Fruit fly (Drosophila melanogaster) ovary, adult (tissue): ENCODE data around the gene Art2.

Source experiments
- CG17801 ChIP-seq: fragments of 200-800 bp; optimal IDR thresholded peaks from 2 replicates; lab custom pipeline; 2019; ENCODE audit warnings: missing biosample characterization, mild to moderate bottlenecking, missing genetic modification characterization, moderate library complexity; ENCODE audit not compliant: partially characterized antibody

Gene Art2

DNA sequence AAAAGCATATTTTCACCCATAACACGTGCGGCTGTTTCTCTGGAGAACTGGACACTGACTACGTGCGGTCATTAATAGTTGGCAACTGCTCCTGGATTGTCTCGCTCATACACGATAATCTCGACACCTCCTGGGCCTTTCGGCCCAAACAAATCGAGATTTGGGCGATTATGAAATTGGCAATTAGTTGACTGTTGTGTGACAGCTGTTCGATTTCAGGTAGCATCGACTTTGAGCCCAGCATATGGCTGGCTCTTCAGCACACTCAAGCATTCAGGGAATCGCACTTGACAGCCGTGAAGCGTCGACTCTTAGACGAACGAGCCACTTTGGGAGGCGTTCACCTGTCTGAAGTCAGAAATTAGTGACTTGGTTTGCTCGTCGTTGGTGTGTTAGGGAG lies at the start of gene Art2:
Art2 (minus strand) TSS at position 101 of the 400 bp plus-strand sequence.
- TF ChIP-seq CG17801 (GFP tag; lab: Kevin White, UChicago) = no peak

DNA sequence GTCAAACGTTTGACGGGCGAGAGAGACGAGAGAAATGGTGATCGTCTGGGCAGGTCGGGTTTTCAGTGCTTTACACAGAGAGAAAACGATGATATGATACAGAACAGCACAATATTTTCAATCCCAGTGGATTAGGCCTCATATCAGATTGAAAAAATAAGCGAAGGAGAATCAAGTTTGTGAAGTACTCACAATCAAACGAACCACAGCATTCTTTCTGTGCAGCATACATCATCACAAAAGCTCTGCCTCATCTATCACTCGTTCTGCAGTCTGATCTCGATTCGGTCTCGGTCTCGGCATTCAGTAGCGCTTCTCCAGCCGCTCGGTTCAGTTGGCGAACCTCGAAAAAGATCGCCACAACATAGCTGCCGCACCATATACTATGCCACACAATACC lies 43.1 kb upstream of the Art2 start, which contains the start of gene bdl:
bdl (plus strand) TSS at position 301 of the 400 bp plus-strand sequence.
- no peak for TF ChIP-seq CG17801 (GFP tag; lab: Kevin White, UChicago)

DNA sequence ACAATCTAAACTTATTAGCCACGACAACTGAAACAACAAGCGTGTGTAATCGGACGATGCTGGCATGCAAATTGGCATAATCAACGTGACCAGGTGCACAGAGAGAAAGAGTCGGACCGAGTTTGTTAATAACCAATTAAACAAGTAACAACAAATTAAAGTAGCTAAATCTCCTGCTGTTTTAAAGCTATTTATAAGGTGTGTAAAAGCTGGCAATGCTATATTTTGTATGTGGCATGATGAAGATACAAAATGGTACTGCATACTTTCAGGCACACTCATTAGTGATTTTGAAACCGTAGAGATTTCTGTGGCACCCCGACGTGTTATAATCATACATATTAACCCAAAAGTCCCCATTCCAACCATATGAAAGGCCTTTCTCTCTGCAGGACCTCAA lies 36.8 kb upstream of the Art2 start:
- TF ChIP-seq CG17801 (GFP tag; lab: Kevin White, UChicago) = no peak

DNA sequence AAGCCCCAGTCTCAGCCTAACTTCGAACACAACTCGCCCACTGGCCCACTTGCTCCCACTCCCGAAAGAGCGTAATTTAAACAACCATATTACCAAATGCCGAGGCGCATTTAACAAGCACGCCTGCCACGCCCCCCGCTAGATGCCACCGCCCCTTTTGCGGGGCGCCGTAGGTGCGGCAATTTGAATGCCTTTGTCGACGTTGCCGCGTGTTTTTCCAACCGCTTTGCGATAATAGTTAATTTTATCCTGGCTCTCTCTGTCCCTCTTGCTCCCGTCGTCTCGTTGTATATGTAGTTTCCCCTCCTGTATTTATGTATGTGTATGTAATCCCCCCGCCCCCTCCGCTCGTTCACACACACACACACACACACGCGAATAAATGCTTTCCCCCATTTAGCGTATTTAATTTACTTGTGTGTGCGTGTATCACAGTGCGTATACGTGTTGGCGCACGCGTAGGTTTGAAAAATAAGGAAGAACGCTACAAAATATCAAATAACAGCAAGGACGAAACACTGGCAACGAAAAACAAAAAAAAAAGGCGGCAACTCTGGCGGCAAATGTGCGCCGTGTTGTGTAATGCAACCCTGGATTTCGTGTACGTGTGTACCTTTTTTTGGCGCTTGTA lies 29.0 kb upstream of the Art2 start:
- no peak for TF ChIP-seq CG17801 (GFP tag; lab: Kevin White, UChicago)

DNA sequence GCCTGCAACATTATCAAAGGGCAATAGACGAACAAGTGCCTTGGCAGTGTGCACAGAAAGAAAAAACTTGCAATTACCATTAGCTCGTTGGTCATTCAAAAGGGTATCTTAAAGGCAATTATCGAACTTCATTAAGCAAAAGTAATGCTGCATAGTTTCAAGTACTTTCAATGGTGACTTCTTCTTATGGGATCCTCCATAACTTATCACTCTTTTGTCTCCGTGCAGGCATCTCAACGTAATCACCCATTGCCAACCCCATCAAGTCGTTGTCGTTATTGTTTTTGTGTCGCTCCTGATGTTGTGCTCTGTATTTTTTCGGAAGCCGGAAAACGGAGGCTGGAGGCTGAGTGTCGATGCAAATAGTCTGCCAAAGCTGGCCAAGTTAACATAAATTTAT lies 15.8 kb upstream of the Art2 start:
- no peak for TF ChIP-seq CG17801 (GFP tag; lab: Kevin White, UChicago)

DNA sequence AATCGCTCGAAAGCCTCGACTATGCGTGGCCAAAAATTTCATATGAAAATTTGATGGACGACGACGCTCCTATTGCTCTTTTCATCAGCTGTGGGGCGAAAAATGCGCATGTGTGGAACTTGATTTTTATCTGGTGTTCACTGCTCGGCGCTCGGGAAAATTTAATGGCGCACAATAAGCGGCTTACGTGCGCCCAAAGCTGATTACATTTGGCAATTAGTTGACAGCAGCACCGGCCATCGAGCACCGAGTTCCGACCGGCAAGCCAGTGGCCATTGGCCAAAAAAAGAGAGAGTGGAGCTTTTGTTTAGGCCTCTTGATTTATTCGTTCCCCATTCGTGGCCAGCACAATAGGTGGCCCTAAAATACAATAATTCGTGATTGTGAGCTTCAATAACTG lies 14.5 kb upstream of the Art2 start:
- no peak for TF ChIP-seq CG17801 (GFP tag; lab: Kevin White, UChicago)

DNA sequence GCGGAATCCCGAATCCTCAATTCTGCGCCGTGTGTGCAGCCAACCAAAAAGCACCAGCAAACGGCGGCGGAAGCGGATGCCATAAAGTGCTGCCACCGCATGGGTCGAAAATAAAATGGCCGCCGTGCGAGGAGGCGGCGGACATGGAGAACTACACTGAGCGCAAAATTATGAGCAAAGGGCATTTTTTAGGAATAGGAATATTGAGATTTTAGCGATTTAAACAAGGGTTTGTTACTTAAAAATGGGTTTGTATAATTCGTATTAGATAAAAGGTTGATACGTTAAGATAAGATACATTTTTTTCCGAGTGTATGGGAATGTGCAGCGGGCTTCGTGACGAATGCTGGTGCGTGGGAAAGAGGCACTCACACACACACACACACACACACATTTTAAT lies 11.4 kb upstream of the Art2 start:
- TF ChIP-seq CG17801 (GFP tag; lab: Kevin White, UChicago) = no peak

DNA sequence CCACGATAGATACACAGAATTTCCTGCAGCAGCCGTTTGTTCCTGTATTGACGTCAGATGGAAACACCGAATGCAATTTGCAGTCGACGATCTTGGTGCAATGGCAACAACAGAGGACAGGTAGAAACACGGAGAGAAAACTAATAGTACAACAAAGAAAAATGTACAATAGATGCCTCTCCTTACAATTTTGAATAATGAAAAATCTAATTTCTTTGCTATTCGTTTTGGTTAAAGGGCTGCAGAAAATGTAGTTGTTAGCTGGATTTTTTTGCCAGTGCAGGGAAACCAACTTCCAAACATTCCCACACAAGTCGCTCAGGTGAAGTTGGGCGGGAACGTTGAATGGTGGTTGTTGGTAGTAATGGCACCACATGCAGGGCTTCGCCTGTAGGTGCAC lies 6.0 kb upstream of the Art2 start:
- no peak for TF ChIP-seq CG17801 (GFP tag; lab: Kevin White, UChicago)

DNA sequence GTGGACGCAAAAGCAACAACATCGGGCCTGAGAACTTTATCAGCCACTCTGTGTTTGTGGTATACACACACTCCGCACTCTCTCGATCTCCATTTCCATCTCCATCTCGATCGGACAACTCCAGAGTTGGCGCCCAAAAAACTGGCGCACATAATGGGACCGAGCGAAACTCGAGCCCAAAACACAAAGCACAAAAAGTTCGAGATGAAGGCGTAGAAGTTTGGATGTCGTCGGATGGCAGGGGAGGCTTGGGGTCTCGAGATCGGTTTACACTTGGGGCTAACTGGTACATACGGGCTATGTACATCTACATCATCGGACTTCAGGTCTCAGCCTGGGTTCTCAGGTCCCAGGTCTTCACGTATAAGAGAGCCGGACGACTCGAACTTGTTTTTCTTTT lies 5.6 kb upstream of the Art2 start:
- TF ChIP-seq CG17801 (GFP tag; lab: Kevin White, UChicago) = no peak

DNA sequence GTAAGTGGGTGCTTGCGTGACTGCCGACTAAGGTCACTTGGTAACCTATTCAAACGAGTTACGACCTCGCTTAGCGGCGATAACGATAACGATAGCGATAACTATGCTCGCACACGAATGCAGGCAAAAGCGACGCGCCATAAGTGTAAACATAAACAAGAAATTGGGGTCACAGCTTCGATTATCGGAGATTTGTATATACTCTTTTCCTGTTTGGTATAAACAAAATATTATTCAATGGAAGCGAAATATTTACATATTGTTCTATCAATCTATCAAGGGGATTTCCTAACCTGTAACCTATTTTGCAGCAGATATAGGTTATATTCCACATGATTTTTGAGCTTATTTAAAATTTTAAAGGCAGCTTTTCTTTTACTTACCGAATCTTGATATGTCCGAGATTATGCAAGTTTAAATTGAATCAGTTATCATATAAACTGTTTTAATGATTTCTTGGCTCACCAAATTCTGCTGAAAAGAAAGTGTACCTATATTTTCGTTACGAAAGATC lies 4.9 kb upstream of the Art2 start:
- TF ChIP-seq CG17801 (GFP tag; lab: Kevin White, UChicago) = no peak

DNA sequence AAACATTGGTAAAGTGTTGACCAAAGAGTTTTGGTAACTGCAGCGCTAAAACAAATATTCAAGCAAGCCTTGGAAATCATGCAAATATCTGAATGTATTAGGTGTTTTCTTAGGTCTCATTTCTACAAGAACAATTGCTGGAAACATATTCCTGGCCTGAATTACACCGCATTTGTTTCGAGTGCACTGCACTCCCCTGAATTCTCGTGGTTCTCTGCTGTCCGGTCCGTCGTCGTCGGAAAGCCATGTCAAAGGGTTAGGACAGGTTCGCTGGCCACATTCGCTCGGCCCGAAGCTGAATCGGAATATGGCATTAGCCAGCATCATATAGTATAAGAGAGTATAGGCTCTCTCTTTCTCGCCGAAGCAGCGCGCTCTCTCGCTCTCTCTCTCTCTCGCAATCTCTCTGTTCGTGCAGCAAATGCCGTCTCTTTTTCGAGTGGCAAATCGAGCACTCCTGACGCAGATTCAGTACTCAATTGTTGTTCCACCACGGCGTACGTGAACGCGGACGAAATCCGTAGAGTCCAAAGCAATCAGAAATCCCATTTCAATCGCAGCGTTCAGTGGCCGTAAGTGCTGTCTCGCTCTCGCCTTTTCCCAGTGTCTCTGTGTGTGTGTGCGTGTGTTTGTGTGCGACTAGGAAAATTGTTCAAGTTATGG lies 1.7 kb upstream of the Art2 start, which contains the start of gene tutl:
tutl (plus strand) TSS at position 468 of the 663 bp plus-strand sequence.
- TF ChIP-seq CG17801 (GFP tag; lab: Kevin White, UChicago) = no peak

DNA sequence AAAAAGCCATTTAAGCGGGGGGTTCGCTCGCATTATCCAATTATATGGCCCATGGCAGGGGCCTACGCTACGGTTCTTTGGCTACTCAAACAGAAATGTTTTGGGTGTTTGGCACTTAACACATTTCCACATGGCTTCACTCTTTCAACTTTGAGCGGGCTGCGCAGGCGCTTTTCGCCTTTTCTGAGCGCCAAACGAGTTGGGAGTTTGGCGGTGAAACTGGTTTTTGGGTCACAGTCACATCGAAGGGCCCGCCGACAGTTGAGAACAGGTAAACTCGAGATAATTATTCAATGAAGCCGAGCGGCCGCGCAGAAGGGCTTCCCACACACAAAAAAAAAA lies 1.2 kb upstream of the Art2 start:
- TF ChIP-seq CG17801 (GFP tag; lab: Kevin White, UChicago) = no peak

DNA sequence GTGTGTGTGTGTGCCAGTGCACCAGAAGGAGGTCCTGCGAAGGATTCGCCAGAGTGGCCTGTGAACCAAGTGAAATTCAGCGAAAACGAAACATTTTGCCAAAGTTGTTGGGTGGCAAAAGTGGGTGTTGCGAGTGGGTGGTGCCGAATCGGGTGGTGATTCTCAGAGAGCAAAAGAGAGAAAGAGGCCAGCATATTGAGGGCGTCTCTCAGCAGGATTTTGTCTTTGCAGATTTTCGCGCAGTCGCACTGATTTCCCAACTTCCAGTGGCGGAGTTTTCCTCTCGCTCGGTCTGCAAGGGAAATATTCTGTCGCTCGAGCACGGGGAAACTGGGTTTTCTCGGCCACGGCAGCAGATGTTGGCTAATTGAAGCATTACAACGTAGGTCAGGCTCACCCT lies 686 bp upstream of the Art2 start:
- no peak for TF ChIP-seq CG17801 (GFP tag; lab: Kevin White, UChicago)

DNA sequence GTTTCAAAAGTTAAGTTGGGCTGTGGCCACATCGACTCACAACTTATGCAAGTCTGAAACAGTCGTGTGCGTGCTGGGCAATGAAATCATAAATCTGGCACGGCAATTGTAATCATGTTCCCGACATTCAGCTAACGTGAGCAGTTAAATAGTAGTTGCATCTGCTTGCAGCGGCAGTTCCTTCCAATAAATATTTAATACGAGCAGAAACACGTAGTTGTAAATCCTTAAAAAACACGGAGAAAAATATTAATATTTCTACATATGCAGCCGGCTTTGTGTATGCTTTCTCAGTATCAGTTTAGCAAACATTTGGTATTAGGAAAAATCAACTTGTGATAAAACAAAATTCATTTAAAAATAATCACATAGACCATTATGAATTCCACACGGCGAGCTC lies 23.9 kb downstream of the Art2 start, which contains the start of gene CG15425:
CG15425 (plus strand) TSS at position 301 of the 400 bp plus-strand sequence.
- TF ChIP-seq CG17801 (GFP tag; lab: Kevin White, UChicago) = no peak

DNA sequence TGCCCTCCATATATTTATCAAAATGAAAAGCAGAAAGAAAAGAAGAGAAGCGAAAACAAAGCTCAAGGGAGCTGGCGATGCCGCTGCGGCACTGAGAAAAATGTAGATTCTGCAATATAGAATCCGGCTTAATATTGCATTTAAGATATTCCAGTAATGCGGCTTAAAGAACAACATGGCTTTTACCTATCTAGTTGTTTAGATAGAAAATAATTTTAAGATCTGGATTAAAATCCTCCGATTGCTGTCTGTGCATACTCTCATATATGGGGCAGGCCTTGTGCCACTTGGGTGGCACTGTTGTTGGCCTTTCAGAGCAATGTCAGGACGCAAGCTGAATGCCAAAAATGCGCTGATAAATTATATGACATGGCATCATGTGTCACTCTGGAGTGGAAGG lies 26.2 kb downstream of the Art2 start:
- TF ChIP-seq CG17801 (GFP tag; lab: Kevin White, UChicago) = no peak
